Fruit fly (Drosophila melanogaster): ENCODE data around the gene sl.
A peak's percentile ranks its signal among the peaks of the same experiment; 100 is the strongest.

Gene sl

dm6 chrX:16333434-16334141 lies 16.5 kb upstream of the sl start, which contains the start of the genes CG9921 and Dsp1 (continued):
- peak; percentile 17; the same call in 1 of the 2 replicates for TF ChIP-seq amos (GFP tag; IDR thresholded peaks at IDR 0.05; ENCODE audit: partially characterized antibody)
- no peak for TF ChIP-seq sima (GFP tag; optimal IDR thresholded peaks at IDR 0.05)
- no peak for TF ChIP-seq bcd (GFP tag; optimal IDR thresholded peaks at IDR 0.05)
- TF ChIP-seq CG14860 (GFP tag; IDR thresholded peaks at IDR 0.05; ENCODE audit: partially characterized antibody), result no peak
- TF ChIP-seq grn (GFP tag; optimal IDR thresholded peaks at IDR 0.05), result no peak
- no peak for TF ChIP-seq ash1 (GFP tag; optimal IDR thresholded peaks at IDR 0.05)
- no peak for TF ChIP-seq slp2 (GFP tag; optimal IDR thresholded peaks at IDR 0.05)
- TF ChIP-seq CG10431 (GFP tag; optimal IDR thresholded peaks at IDR 0.05), result no peak
- TF ChIP-seq nom (GFP tag; optimal IDR thresholded peaks at IDR 0.05), result peak; percentile 13
- TF ChIP-seq CG7786 (GFP tag; optimal IDR thresholded peaks at IDR 0.05), result no peak
- TF ChIP-seq gro (GFP tag; optimal IDR thresholded peaks at IDR 0.05), result no peak
- TF ChIP-seq CG1792 (GFP tag; optimal IDR thresholded peaks at IDR 0.05), result no peak
- TF ChIP-seq CG10959 (GFP tag; IDR thresholded peaks at IDR 0.05), result no peak
- TF ChIP-seq CG10462 (GFP tag; optimal IDR thresholded peaks at IDR 0.05), result no peak
- TF ChIP-seq Sox100B (GFP tag; optimal IDR thresholded peaks at IDR 0.05), result no peak
- 0 out of 2 replicates have a peak, but pooled peaks have one; percentile 13 for TF ChIP-seq sob (GFP tag; IDR thresholded peaks at IDR 0.05)
- no peak for TF ChIP-seq Meics (GFP tag; optimal IDR thresholded peaks at IDR 0.05)
- no peak for TF ChIP-seq Stat92E (GFP tag; optimal IDR thresholded peaks at IDR 0.05)
- TF ChIP-seq ken (GFP tag; IDR thresholded peaks at IDR 0.05), result no peak
- TF ChIP-seq zfh1 (GFP tag; IDR thresholded peaks at IDR 0.05), result no peak
- TF ChIP-seq CG10267 (tag; optimal IDR thresholded peaks at IDR 0.05), result no peak
- TF ChIP-seq CG12391 (tag; optimal IDR thresholded peaks at IDR 0.05), result no peak
- TF ChIP-seq vnd (GFP tag; IDR thresholded peaks at IDR 0.05; ENCODE audit: partially characterized antibody), result no peak
- TF ChIP-seq luna (GFP tag; optimal IDR thresholded peaks at IDR 0.05), result no peak
- no peak for TF ChIP-seq Dfd (GFP tag; optimal IDR thresholded peaks at IDR 0.05)
- no peak for TF ChIP-seq btn (GFP tag; optimal IDR thresholded peaks at IDR 0.05)
- no peak for TF ChIP-seq CG2129 (GFP tag; IDR thresholded peaks at IDR 0.05; ENCODE audit: partially characterized antibody)
- TF ChIP-seq nerfin-2 (GFP tag; IDR thresholded peaks at IDR 0.05; ENCODE audit: partially characterized antibody), result no peak
- TF ChIP-seq CG1832 (GFP tag; optimal IDR thresholded peaks at IDR 0.05), result no peak
- peak; percentile 9 for TF ChIP-seq CG17359 (tag; optimal IDR thresholded peaks at IDR 0.05)
- no peak for TF ChIP-seq lbe (GFP tag; optimal IDR thresholded peaks at IDR 0.05)
- no peak for TF ChIP-seq NC2α (GFP tag; optimal IDR thresholded peaks at IDR 0.05)
- TF ChIP-seq gcm2 (GFP tag; optimal IDR thresholded peaks at IDR 0.05), result no peak
- TF ChIP-seq pb (GFP tag; optimal IDR thresholded peaks at IDR 0.05), result no peak
- TF ChIP-seq ro (GFP tag; IDR thresholded peaks at IDR 0.05), result no peak
- TF ChIP-seq az2 (GFP tag; optimal IDR thresholded peaks at IDR 0.05), result no peak
- TF ChIP-seq CG4404 (GFP tag; IDR thresholded peaks at IDR 0.05), result no peak
- TF ChIP-seq CG3163 (GFP tag; optimal IDR thresholded peaks at IDR 0.05), result peak; percentile 73
- peak; percentile 5 for TF ChIP-seq CG1603 (tag; optimal IDR thresholded peaks at IDR 0.05)
- peak; percentile 48 for TF ChIP-seq MTF-1 (GFP tag; optimal IDR thresholded peaks at IDR 0.05; ENCODE audit: borderline replicate concordance)
- TF ChIP-seq dmrt11E (tag; optimal IDR thresholded peaks at IDR 0.05), result no peak
- no peak for TF ChIP-seq ems (GFP tag; optimal IDR thresholded peaks at IDR 0.05)
- no peak for TF ChIP-seq Gug (GFP tag; IDR thresholded peaks at IDR 0.05)
- no peak for TF ChIP-seq phol (tag; optimal IDR thresholded peaks at IDR 0.05)
- TF ChIP-seq CG11723 (GFP tag; optimal IDR thresholded peaks at IDR 0.05), result no peak
- TF ChIP-seq CG4820 (GFP tag; optimal IDR thresholded peaks at IDR 0.05), result no peak
- no peak for TF ChIP-seq CG43689 (GFP tag; IDR thresholded peaks at IDR 0.05)
- TF ChIP-seq Med (GFP tag), result peak; percentile 81
- TF ChIP-seq pum (GFP tag; optimal IDR thresholded peaks at IDR 0.05), result no peak
- no peak for TF ChIP-seq BtbVII (GFP tag; optimal IDR thresholded peaks at IDR 0.05)

Data from whole organism, embryonic.